Fruit fly (Drosophila melanogaster): ENCODE data around the gene CG6565.

CG6565 gene

DNA sequence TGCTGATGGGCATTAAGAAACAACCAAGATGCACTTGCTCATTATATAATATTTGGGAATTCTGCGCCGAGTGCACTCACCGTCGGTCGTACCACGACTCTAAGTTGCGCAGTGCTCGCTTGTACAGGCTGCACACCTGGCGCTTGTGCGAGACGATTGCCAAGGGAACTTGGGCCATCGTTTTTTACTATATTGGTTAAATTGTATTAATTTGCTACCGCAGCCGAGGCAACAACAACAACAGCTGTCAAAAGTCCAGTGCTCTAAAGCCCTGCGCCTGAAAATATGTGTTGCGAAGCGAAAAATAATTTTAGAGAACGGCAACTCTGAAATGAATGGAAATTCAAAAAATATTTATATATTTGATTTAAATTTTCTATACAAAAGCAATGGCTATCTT is 3.1 kb upstream of the CG6565 start, which contains the start of gene ND-B22 (continued):
- TF ChIP-seq Hr51 (GFP tag; optimal IDR thresholded peaks at IDR 0.05) (peak in 1 of 2 experiments; percentile 5), ATbp (GFP tag; optimal IDR thresholded peaks at IDR 0.05) (no peak), nom (GFP tag; optimal IDR thresholded peaks at IDR 0.05) (peak; percentile 37), CG17359 (tag; optimal IDR thresholded peaks at IDR 0.05) (peak; percentile 25), GATAe (GFP tag; conservative IDR thresholded peaks at IDR 0.05) (no peak), B-H1 (GFP tag; IDR thresholded peaks at IDR 0.05) (no peak), CG11456 (GFP tag; IDR thresholded peaks at IDR 0.05) (peak; percentile 12; the same call in 1 of the 3 replicates), trem (tag; optimal IDR thresholded peaks at IDR 0.05) (peak; percentile 39), CG9817 (tag; optimal IDR thresholded peaks at IDR 0.05) (peak; percentile 40), bab2 (GFP tag; optimal IDR thresholded peaks at IDR 0.05) (peak; percentile 6), Ets65A (GFP tag) (no peak), dati (GFP tag; IDR thresholded peaks at IDR 0.05) (no peak), CG13894 (tag; optimal IDR thresholded peaks at IDR 0.05) (peak; percentile 8), ci (GFP tag; IDR thresholded peaks at IDR 0.05) (peak; percentile 66), sima (GFP tag; optimal IDR thresholded peaks at IDR 0.05) (no peak), nerfin-1 (tag; optimal IDR thresholded peaks at IDR 0.05) (no peak), cato (GFP tag; optimal IDR thresholded peaks at IDR 0.05; ENCODE audit: borderline replicate concordance) (no peak), yki (optimal IDR thresholded peaks at IDR 0.05) (no peak), sr (GFP tag; IDR thresholded peaks at IDR 0.05) (no peak), CG10654 (GFP tag; optimal IDR thresholded peaks at IDR 0.05) (peak; percentile 31), sna (GFP tag; IDR thresholded peaks at IDR 0.05; ENCODE audit: partially characterized antibody) (peak; percentile 43; the same call in 1 of the 2 replicates), CG10462 (GFP tag; optimal IDR thresholded peaks at IDR 0.05) (no peak), CG8924 (tag; optimal IDR thresholded peaks at IDR 0.05) (peak; percentile 32), CG6654 (GFP tag; optimal IDR thresholded peaks at IDR 0.05) (no peak), CG11085 (GFP tag; IDR thresholded peaks at IDR 0.05) (0 out of 2 replicates have a peak, but pooled peaks have one; percentile 11)

DNA sequence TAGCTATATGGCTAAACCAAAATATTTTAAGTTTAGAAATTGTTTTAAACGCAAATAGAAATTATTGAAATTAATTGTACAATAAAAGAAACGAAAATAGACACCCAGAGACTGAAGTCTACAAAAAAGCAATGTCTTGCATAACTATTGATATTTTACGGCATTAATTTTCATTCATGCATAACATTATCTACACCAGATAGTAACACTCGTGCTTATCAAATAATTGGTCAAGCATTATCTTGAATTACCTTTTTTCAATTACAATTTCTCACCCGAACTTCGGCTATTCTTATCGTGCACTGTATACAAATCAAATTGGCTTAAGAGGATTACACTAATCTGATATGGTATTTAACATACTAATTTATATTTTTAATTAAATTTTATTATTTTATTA is 2.3 kb downstream of the CG6565 start:
- no peak for TF ChIP-seq CG13123 (GFP tag; optimal IDR thresholded peaks at IDR 0.05)
- TF ChIP-seq Pdp1 (GFP tag; optimal IDR thresholded peaks at IDR 0.05), result peak in 1 of 2 experiments; percentile 86
- TF ChIP-seq salm (tag; optimal IDR thresholded peaks at IDR 0.05), result no peak
- peak; percentile 81 for TF ChIP-seq mirr (GFP tag; optimal IDR thresholded peaks at IDR 0.05)
- TF ChIP-seq CG33557 (GFP tag; optimal IDR thresholded peaks at IDR 0.05), result no peak
- TF ChIP-seq exex (tag; optimal IDR thresholded peaks at IDR 0.05), result peak; percentile 99

DNA sequence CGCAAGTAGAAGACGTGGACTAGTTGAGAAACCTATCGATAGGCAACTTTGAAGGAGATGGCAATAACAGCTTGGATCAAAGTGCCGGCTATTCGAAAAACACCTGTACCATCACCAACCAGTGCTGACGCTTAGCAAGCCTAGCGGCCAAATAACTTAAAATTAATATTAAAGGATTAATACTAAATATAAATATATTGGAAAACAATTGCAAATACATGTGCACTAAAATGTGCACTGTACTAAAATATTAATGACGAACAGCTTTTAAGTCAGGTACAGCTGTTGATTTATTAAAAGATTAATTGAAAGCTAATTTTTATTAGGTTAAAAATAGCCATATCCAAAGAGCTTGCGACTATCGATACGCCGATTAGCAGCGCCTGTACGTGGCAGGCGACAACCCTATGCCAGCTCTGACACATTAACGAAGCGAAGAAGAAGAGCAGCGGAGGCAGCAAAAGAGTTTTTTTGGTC is 4.7 kb downstream of the CG6565 start, which contains the start of the genes CG9302 and beta'COP:
Gene CG9302 (minus strand): TSS at position 51 of the 477 bp plus-strand sequence.
Gene beta'COP (plus strand): TSS at position 415 of the 477 bp plus-strand sequence.
- TF ChIP-seq Mrtf (GFP tag; IDR thresholded peaks at IDR 0.05) (no peak), CG4617 (GFP tag; optimal IDR thresholded peaks at IDR 0.05; ENCODE audit: borderline replicate concordance) (peak; percentile 50), lmd (GFP tag; IDR thresholded peaks at IDR 0.05) (peak; percentile 69), MESR4 (GFP tag; optimal IDR thresholded peaks at IDR 0.05) (no peak), Opbp (GFP tag; IDR thresholded peaks at IDR 0.05; ENCODE audit: partially characterized antibody) (peak; percentile 68), CG16863 (GFP tag; optimal IDR thresholded peaks at IDR 0.05) (peak; percentile 1), pan (optimal IDR thresholded peaks at IDR 0.05) (peak in 1 of 2 experiments; percentile 72), pan (GFP tag; optimal IDR thresholded peaks at IDR 0.05 in 1 of 2, IDR thresholded peaks at IDR 0.05 in 1 of 2) (peak; percentile 47 to 72), CG7372 (GFP tag; IDR thresholded peaks at IDR 0.05) (no peak; the same call in 1 of the 2 replicates), Nf-YA (GFP tag; IDR thresholded peaks at IDR 0.05) (no peak), CG17568 (GFP tag; optimal IDR thresholded peaks at IDR 0.05) (no peak), abd-A (tag; optimal IDR thresholded peaks at IDR 0.05) (no peak), Drgx (GFP tag; IDR thresholded peaks at IDR 0.05) (no peak), CG32772 (GFP tag; IDR thresholded peaks at IDR 0.05) (no peak), pita (GFP tag; optimal IDR thresholded peaks at IDR 0.05) (no peak), otp (GFP tag; IDR thresholded peaks at IDR 0.05) (no peak), peb (GFP tag; IDR thresholded peaks at IDR 0.05) (0 out of 2 replicates have a peak, but pooled peaks have one; percentile 25), CG2678 (tag; optimal IDR thresholded peaks at IDR 0.05) (no peak), CG4854 (GFP tag; optimal IDR thresholded peaks at IDR 0.05) (peak; percentile 31)
